Fruit fly (Drosophila melanogaster) S2 (cell line): ENCODE measurements around the gene CG3104.

Experiments used
- CG8478 ChIP-seq: fragments of >200 bp; optimal IDR thresholded peaks from 2 replicates; lab custom pipeline; 2018
- CTCF ChIP-seq, 2 experiments: fragments of >200 bp; optimal IDR thresholded peaks; 2 replicates each; lab custom pipeline; 2018

- TF ChIP-seq CG8478 (lab: Kevin White, UChicago) (no peak), CTCF (optimal IDR thresholded peaks at IDR 0.05; lab: Kevin White, UChicago) (no peak)
These were observed 11.2 kb downstream of the CG3104 start, which contains the start of gene CG18558 for dm6 chr2L:2844413-2844812.
